Fruit fly (Drosophila melanogaster) whole organism, embryonic: ENCODE measurements around the gene CG10211.

Experiments
- Ada2b ChIP-seq: fragments of 200-800 bp; sonication (Bioruptor generic); IDR thresholded peaks from 2 replicates; pipeline ENCODE4 v1.3.6; 2022; ENCODE audit warnings: missing biosample characterization, missing genetic modification characterization
- BtbVII ChIP-seq: fragments of 200-800 bp; sonication (Bioruptor generic); optimal IDR thresholded peaks from 3 replicates; lab custom pipeline; 2017; ENCODE audit warnings: missing biosample characterization, mild to moderate bottlenecking, missing genetic modification characterization
- Bteb2 ChIP-seq: fragments of 200-800 bp; sonication (Bioruptor generic); optimal IDR thresholded peaks from 2 replicates; lab custom pipeline; 2016; ENCODE audit warnings: missing biosample characterization, missing genetic modification characterization
- CG12155 ChIP-seq: fragments of 200-800 bp; sonication (Bioruptor generic); optimal IDR thresholded peaks from 3 replicates; lab custom pipeline; 2016; ENCODE audit warnings: missing biosample characterization, missing genetic modification characterization
- CG12769 ChIP-seq: fragments of 200-800 bp; sonication (Bioruptor generic); optimal IDR thresholded peaks from 2 replicates; lab custom pipeline; 2019; ENCODE audit warnings: missing biosample characterization, mild to moderate bottlenecking, missing genetic modification characterization, moderate library complexity
- CG13287 ChIP-seq: fragments of 200-800 bp; sonication (Bioruptor generic); IDR thresholded peaks from 2 replicates; pipeline ENCODE4 v1.3.6; 2022; ENCODE audit warnings: missing biosample characterization, missing genetic modification characterization; ENCODE audit not compliant: partially characterized antibody
- CG15479 ChIP-seq: fragments of 200-800 bp; sonication (Bioruptor generic); optimal IDR thresholded peaks from 3 replicates; lab custom pipeline; 2019; ENCODE audit warnings: missing biosample characterization, mild to moderate bottlenecking, missing genetic modification characterization, moderate library complexity
- CG1647 ChIP-seq: fragments of 200-800 bp; sonication (Bioruptor generic); optimal IDR thresholded peaks from 3 replicates; lab custom pipeline; 2016; ENCODE audit warnings: missing biosample characterization, missing genetic modification characterization
- CG17568 ChIP-seq: fragments of 200-800 bp; sonication (Bioruptor generic); optimal IDR thresholded peaks from 2 replicates; lab custom pipeline; 2018; ENCODE audit warnings: missing biosample characterization, mild to moderate bottlenecking, missing genetic modification characterization, moderate library complexity
- CG17802 ChIP-seq: fragments of 200-800 bp; sonication (Bioruptor generic); optimal IDR thresholded peaks from 2 replicates; lab custom pipeline; 2018; ENCODE audit warnings: missing biosample characterization, mild to moderate bottlenecking, missing genetic modification characterization, moderate library complexity
- CG18764 ChIP-seq: fragments of 200-800 bp; sonication (Bioruptor generic); optimal IDR thresholded peaks from 3 replicates; lab custom pipeline; 2016; ENCODE audit warnings: missing biosample characterization, missing genetic modification characterization
- CG2199 ChIP-seq: fragments of 200-800 bp; sonication (Bioruptor generic); IDR thresholded peaks from 3 replicates; pipeline ENCODE4 v1.3.6; 2022; ENCODE audit warnings: missing biosample characterization, missing genetic modification characterization
- CG2889 ChIP-seq: fragments of 200-800 bp; sonication (Bioruptor generic); IDR thresholded peaks from 3 replicates; pipeline ENCODE4 v1.3.6; 2022; ENCODE audit warnings: missing biosample characterization, missing genetic modification characterization
- CG30020 ChIP-seq: fragments of 200-800 bp; optimal IDR thresholded peaks from 2 replicates; lab custom pipeline; 2019; ENCODE audit warnings: missing biosample characterization, mild to moderate bottlenecking, missing genetic modification characterization, moderate library complexity
- CG32767 ChIP-seq: fragments of 200-800 bp; sonication (Bioruptor generic); IDR thresholded peaks from 2 replicates; pipeline ENCODE4 v1.3.6; 2022; ENCODE audit warnings: missing biosample characterization, missing genetic modification characterization
- CG34224 ChIP-seq: fragments of 200-800 bp; sonication (Bioruptor generic); IDR thresholded peaks from 3 replicates; pipeline ENCODE4 v1.3.6; 2022; ENCODE audit warnings: missing biosample characterization, missing genetic modification characterization; ENCODE audit not compliant: partially characterized antibody
- CG34376 ChIP-seq: fragments of 200-800 bp; sonication (Bioruptor generic); optimal IDR thresholded peaks from 2 replicates; lab custom pipeline; 2018; ENCODE audit warnings: missing biosample characterization, mild to moderate bottlenecking, missing genetic modification characterization
- CG3995 ChIP-seq: fragments of 200-800 bp; sonication (Bioruptor generic); optimal IDR thresholded peaks from 3 replicates; lab custom pipeline; 2016; ENCODE audit warnings: missing biosample characterization, missing genetic modification characterization
- CG6175 ChIP-seq: fragments of 200-800 bp; sonication (Bioruptor generic); IDR thresholded peaks from 3 replicates; pipeline ENCODE4 v1.3.6; 2022; ENCODE audit warnings: missing biosample characterization, missing genetic modification characterization
- CG7987 ChIP-seq: fragments of 200-800 bp; sonication (Bioruptor generic); optimal IDR thresholded peaks from 2 replicates; lab custom pipeline; 2018; ENCODE audit warnings: missing biosample characterization, mild to moderate bottlenecking, missing genetic modification characterization, moderate library complexity
- CG8290 ChIP-seq, 3 experiments: fragments of 200-800 bp; sonication (Bioruptor generic); optimal IDR thresholded peaks; 2 replicates each; lab custom pipeline; 2016 to 2019; ENCODE audit warnings: missing biosample characterization in 3 of 3, missing genetic modification characterization in 3 of 3, mild to moderate bottlenecking in 2 of 3, moderate library complexity in 1 of 3
- Jarid2 ChIP-seq: fragments of 200-800 bp; sonication (Bioruptor generic); optimal IDR thresholded peaks from 3 replicates; lab custom pipeline; 2017; ENCODE audit warnings: mild to moderate bottlenecking, missing biosample characterization, missing genetic modification reagents, missing genetic modification characterization
- amos ChIP-seq: fragments of 200-800 bp; sonication (Bioruptor generic); IDR thresholded peaks from 2 replicates; pipeline ENCODE4 v1.3.6; 2022; ENCODE audit warnings: missing biosample characterization, missing genetic modification characterization; ENCODE audit not compliant: partially characterized antibody
- bbx ChIP-seq: fragments of 200-800 bp; sonication (Bioruptor generic); IDR thresholded peaks from 2 replicates; pipeline ENCODE4 v1.3.6; 2022; ENCODE audit warnings: missing biosample characterization, missing genetic modification characterization; ENCODE audit not compliant: partially characterized antibody
- bsh ChIP-seq, 2 experiments: fragments of 200-800 bp; sonication (Bioruptor generic); optimal IDR thresholded peaks; 2 replicates each; lab custom pipeline; 2017 to 2018; ENCODE audit warnings: mild to moderate bottlenecking in 2 of 2, missing biosample characterization in 2 of 2, missing genetic modification characterization in 2 of 2, moderate library complexity in 1 of 2
- btn ChIP-seq: fragments of 200-800 bp; sonication (Bioruptor generic); optimal IDR thresholded peaks from 2 replicates; lab custom pipeline; 2016; ENCODE audit warnings: missing biosample characterization, missing genetic modification characterization
- cad ChIP-seq: fragments of >200 bp; optimal IDR thresholded peaks from 2 replicates; lab custom pipeline; 2017; ENCODE audit warnings: missing biosample characterization, missing genetic modification characterization
- cg ChIP-seq: fragments of 200-800 bp; sonication (Bioruptor generic); optimal IDR thresholded peaks from 3 replicates; lab custom pipeline; 2019; ENCODE audit warnings: missing biosample characterization, mild to moderate bottlenecking, missing genetic modification characterization, moderate library complexity
- chinmo ChIP-seq: fragments of 200-800 bp; sonication (Bioruptor generic); IDR thresholded peaks from 4 replicates; pipeline ENCODE4 v1.3.6; 2022; ENCODE audit warnings: missing biosample characterization, missing genetic modification characterization; ENCODE audit not compliant: partially characterized antibody
- danr ChIP-seq: fragments of 200-800 bp; sonication (Bioruptor generic); IDR thresholded peaks from 2 replicates; pipeline ENCODE4 v1.3.6; 2022; ENCODE audit warnings: missing biosample characterization, missing genetic modification characterization
- dysf ChIP-seq: fragments of 200-800 bp; sonication (Bioruptor generic); IDR thresholded peaks from 3 replicates; pipeline ENCODE4 v1.3.6; 2022; ENCODE audit warnings: missing biosample characterization, missing genetic modification characterization
- eve ChIP-seq, 2 experiments: fragments of >200 bp; optimal IDR thresholded peaks; 2 replicates each; lab custom pipeline; 2017; ENCODE audit warnings: missing biosample characterization in 2 of 2, missing genetic modification characterization in 2 of 2
- fru ChIP-seq: fragments of >200 bp; optimal IDR thresholded peaks from 2 replicates; lab custom pipeline; 2017
- ham ChIP-seq: fragments of 200-800 bp; sonication (Bioruptor generic); IDR thresholded peaks from 2 replicates; pipeline ENCODE4 v1.3.6; 2022; ENCODE audit warnings: missing biosample characterization, missing genetic modification characterization
- hkb ChIP-seq, 2 experiments: fragments of 200-800 bp in 1 of 2; fragments of >200 bp in 1 of 2; sonication (Bioruptor generic) in 1 of 2; IDR thresholded peaks in 1 of 2; optimal IDR thresholded peaks in 1 of 2; 2 replicates each; pipeline versions ENCODE4 v1.3.6 to Lab custom; 2017 to 2022; ENCODE audit warnings: missing biosample characterization in 1 of 2, missing genetic modification characterization in 1 of 2
- inv ChIP-seq: fragments of 200-800 bp; sonication (Bioruptor generic); IDR thresholded peaks from 2 replicates; pipeline ENCODE4 v1.3.6; 2022; ENCODE audit warnings: missing biosample characterization, missing genetic modification characterization; ENCODE audit not compliant: partially characterized antibody
- kni ChIP-seq: fragments of 200-800 bp; sonication (Bioruptor generic); optimal IDR thresholded peaks from 3 replicates; lab custom pipeline; 2017; ENCODE audit warnings: mild to moderate bottlenecking, missing biosample characterization, missing genetic modification reagents, missing genetic modification characterization
- mirr ChIP-seq: fragments of 200-800 bp; sonication (Bioruptor generic); optimal IDR thresholded peaks from 3 replicates; lab custom pipeline; 2018; ENCODE audit warnings: missing biosample characterization, mild to moderate bottlenecking, missing genetic modification characterization
- nom ChIP-seq: fragments of 200-800 bp; sonication (Bioruptor generic); optimal IDR thresholded peaks from 2 replicates; lab custom pipeline; 2017; ENCODE audit warnings: missing biosample characterization, missing genetic modification characterization, mild to moderate bottlenecking, moderate library complexity, missing genetic modification reagents
- onecut ChIP-seq: fragments of 200-800 bp; sonication (Bioruptor generic); IDR thresholded peaks from 2 replicates; pipeline ENCODE4 v1.3.6; 2022; ENCODE audit warnings: missing biosample characterization, missing genetic modification characterization
- otp ChIP-seq: fragments of 200-800 bp; sonication (Bioruptor generic); IDR thresholded peaks from 3 replicates; pipeline ENCODE4, ENCODE4 v1.3.6; 2022; ENCODE audit warnings: missing biosample characterization, missing genetic modification characterization
- pho ChIP-seq: fragments of 200-800 bp; sonication (Bioruptor generic); optimal IDR thresholded peaks from 2 replicates; lab custom pipeline; 2016; ENCODE audit warnings: missing biosample characterization, missing genetic modification characterization
- pros ChIP-seq: fragments of 200-800 bp; sonication (Bioruptor generic); optimal IDR thresholded peaks from 3 replicates; lab custom pipeline; 2019; ENCODE audit warnings: missing biosample characterization, mild to moderate bottlenecking, missing genetic modification characterization, moderate library complexity
- sd ChIP-seq: fragments of 200-800 bp; sonication (Bioruptor generic); optimal IDR thresholded peaks from 3 replicates; lab custom pipeline; 2018; ENCODE audit warnings: missing biosample characterization, mild to moderate bottlenecking, missing genetic modification characterization, moderate library complexity
- tll ChIP-seq, 2 experiments: fragments of 200-800 bp in 1 of 2; fragments of >200 bp in 1 of 2; sonication (Bioruptor generic) in 1 of 2; optimal IDR thresholded peaks; 2 replicates each; lab custom pipeline; 2017 to 2019; ENCODE audit warnings: missing biosample characterization in 2 of 2, missing genetic modification characterization in 2 of 2, mild to moderate bottlenecking in 1 of 2, moderate library complexity in 1 of 2
- tup ChIP-seq: fragments of 200-800 bp; sonication (Bioruptor generic); optimal IDR thresholded peaks from 2 replicates; lab custom pipeline; 2016; ENCODE audit warnings: missing biosample characterization, mild to moderate bottlenecking, missing genetic modification characterization, moderate library complexity
- vvl ChIP-seq: fragments of 200-800 bp; sonication (Bioruptor generic); IDR thresholded peaks from 2 replicates; pipeline ENCODE4 v1.3.6; 2022; ENCODE audit warnings: missing biosample characterization, missing genetic modification characterization
- wek ChIP-seq: fragments of 200-800 bp; sonication (Bioruptor generic); optimal IDR thresholded peaks from 3 replicates; lab custom pipeline; 2018; ENCODE audit warnings: missing biosample characterization, mild to moderate bottlenecking, missing genetic modification characterization, moderate library complexity
- z ChIP-seq: fragments of 200-800 bp; sonication (Bioruptor generic); IDR thresholded peaks from 3 replicates; pipeline ENCODE4 v1.3.6; 2022; ENCODE audit warnings: missing biosample characterization, missing genetic modification characterization
- zen ChIP-seq: fragments of 200-800 bp; sonication (Bioruptor generic); optimal IDR thresholded peaks from 3 replicates; lab custom pipeline; 2018; ENCODE audit warnings: missing biosample characterization, mild to moderate bottlenecking, missing genetic modification characterization, moderate library complexity

CG10211 gene

dm6 chr2L:18485211-18485610, 32.1 kb upstream of the CG10211 start, which contains the start of gene grnd:
Gene grnd (plus strand): TSS chr2L:18485417.
- TF ChIP-seq CG30020 = no peak
- TF ChIP-seq vvl (GFP tag; lab: Robert Waterston, UW) = no peak
- peak; percentile 79; the same call in 1 of the 4 replicates for TF ChIP-seq chinmo
- no peak for TF ChIP-seq CG17568 (GFP tag; lab: Kevin White, UChicago)
- peak; percentile 43 for TF ChIP-seq kni (GFP tag; lab: Kevin White, UChicago)
- peak; percentile 72 for TF ChIP-seq cg (GFP tag; lab: Kevin White, UChicago)
- TF ChIP-seq Jarid2 (GFP tag; lab: Kevin White, UChicago) = peak; percentile 46
- TF ChIP-seq CG6175 (GFP tag; lab: Robert Waterston, UW) = peak; percentile 60; the same call in 1 of the 3 replicates
- TF ChIP-seq CG34376 (GFP tag; lab: Kevin White, UChicago) = no peak
- TF ChIP-seq nom (GFP tag; lab: Kevin White, UChicago) = peak; percentile 4
- TF ChIP-seq z (GFP tag; lab: Robert Waterston, UW) = peak; percentile 95
- peak; percentile 64; the same call in 1 of the 3 replicates for TF ChIP-seq CG2199 (GFP tag; lab: Robert Waterston, UW)
- peak in 1 of 2 experiments; percentile 22 for TF ChIP-seq eve (GFP tag; optimal IDR thresholded peaks at IDR 0.05; lab: Kevin White, UChicago)
- peak; percentile 15; the same call in 1 of the 2 replicates for TF ChIP-seq CG13287 (GFP tag; lab: Robert Waterston, UW)
- no peak for TF ChIP-seq ham
- TF ChIP-seq dysf (GFP tag; lab: Robert Waterston, UW) = no peak
- no peak for TF ChIP-seq onecut
- TF ChIP-seq wek (GFP tag; lab: Kevin White, UChicago) = peak; percentile 9
- peak; percentile 81 for TF ChIP-seq CG12155
- peak; percentile 26; the same call in 1 of the 2 replicates for TF ChIP-seq amos
- TF ChIP-seq pros (GFP tag; lab: Kevin White, UChicago) = peak; percentile 29
- TF ChIP-seq mirr (GFP tag; lab: Kevin White, UChicago) = peak; percentile 16
- peak; percentile 73 for TF ChIP-seq CG3995
- TF ChIP-seq danr (GFP tag; lab: Robert Waterston, UW) = no peak
- TF ChIP-seq tll (GFP tag; optimal IDR thresholded peaks at IDR 0.05; lab: Kevin White, UChicago) = peak in 1 of 2 experiments; percentile 80
- no peak for TF ChIP-seq BtbVII
- TF ChIP-seq sd (tag; lab: Kevin White, UChicago) = peak; percentile 93
- no peak for TF ChIP-seq btn
- no peak for TF ChIP-seq hkb (optimal IDR thresholded peaks at IDR 0.05; lab: Kevin White, UChicago)
- TF ChIP-seq hkb (GFP tag; IDR thresholded peaks at IDR 0.05; lab: Robert Waterston, UW) = no peak

- TF ChIP-seq CG15479 (GFP tag; lab: Kevin White, UChicago) (peak; percentile 66), CG7987 (no peak), CG32767 (GFP tag; lab: Robert Waterston, UW) (no peak), CG8290 (GFP tag; optimal IDR thresholded peaks at IDR 0.05; lab: Kevin White, UChicago) (no peak), CG8290 (tag; optimal IDR thresholded peaks at IDR 0.05; lab: Kevin White, UChicago) (no peak), CG12769 (tag; lab: Kevin White, UChicago) (no peak), CG18764 (GFP tag; lab: Kevin White, UChicago) (no peak), zen (tag; lab: Kevin White, UChicago) (peak; percentile 70), tup (GFP tag; lab: Kevin White, UChicago) (no peak), bbx (GFP tag; lab: Robert Waterston, UW) (no peak), fru (lab: Kevin White, UChicago) (no peak), CG2889 (GFP tag; lab: Robert Waterston, UW) (no peak), CG17802 (tag; lab: Kevin White, UChicago) (no peak), pho (GFP tag; lab: Kevin White, UChicago) (no peak), cad (GFP tag; lab: Kevin White, UChicago) (peak; percentile 90), CG34224 (GFP tag; lab: Robert Waterston, UW) (no peak), amos (no peak), Bteb2 (GFP tag; lab: Kevin White, UChicago) (no peak), Ada2b (GFP tag; lab: Robert Waterston, UW) (no peak), otp (no peak), inv (GFP tag; lab: Robert Waterston, UW) (no peak), bsh (GFP tag; optimal IDR thresholded peaks at IDR 0.05; lab: Kevin White, UChicago) (no peak), CG1647 (GFP tag; lab: Kevin White, UChicago) (no peak)
Measured at dm6 chr2L:18486828-18487227, 30.5 kb upstream of the CG10211 start.
